Worm (Caenorhabditis elegans): ENCODE measurements around the gene acr-3.

Gene acr-3

DNA sequence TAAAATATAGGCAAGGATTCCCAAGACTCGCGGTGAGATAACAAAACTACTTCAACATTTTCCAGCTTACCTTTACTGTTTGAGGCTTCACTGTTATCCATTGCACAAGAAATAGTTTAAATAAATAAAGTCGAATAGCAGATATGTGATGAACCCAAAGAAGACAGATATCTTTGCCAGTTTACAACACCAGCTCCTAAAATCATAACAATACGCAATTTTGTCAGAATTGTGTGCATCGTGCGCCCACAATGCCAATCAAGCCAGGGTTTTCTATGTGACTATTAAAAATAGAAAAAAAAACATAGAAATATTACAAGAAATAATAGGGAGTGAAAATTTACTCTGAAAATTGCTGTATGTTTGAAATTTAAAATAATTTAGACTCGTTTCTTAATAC is 26.7 kb upstream of the acr-3 start, which contains the start of gene F38B6.8:
Gene F38B6.8 (minus strand): TSS at position 101 of the 400 bp plus-strand sequence.
- TF ChIP-seq drap-1 (GFP tag; optimal IDR thresholded peaks at IDR 0.05) (no peak), hlh-1 (tag; optimal IDR thresholded peaks at IDR 0.05) (no peak), unc-120 (tag; optimal IDR thresholded peaks at IDR 0.05; ENCODE audit: poor library complexity, severe bottlenecking) (no peak), ceh-83 (GFP tag; optimal IDR thresholded peaks at IDR 0.05) (no peak)

ce11 chrX:6687345-6687744 is 22.0 kb upstream of the acr-3 start:
- TF ChIP-seq unc-39 (tag; optimal IDR thresholded peaks at IDR 0.05) (no peak), unc-62 (GFP tag; optimal IDR thresholded peaks at IDR 0.05) (peak; percentile 6), bed-3 (GFP tag; optimal IDR thresholded peaks at IDR 0.05) (no peak), snpc-4 (tag; optimal IDR thresholded peaks at IDR 0.05) (no peak)

- TF ChIP-seq M03D4.4 (tag; optimal IDR thresholded peaks at IDR 0.05) = no peak
- TF ChIP-seq ces-1 (GFP tag; optimal IDR thresholded peaks at IDR 0.05) = peak; percentile 37
Measured at ce11 chrX:6687756-6688155, 21.6 kb upstream of the acr-3 start.

DNA sequence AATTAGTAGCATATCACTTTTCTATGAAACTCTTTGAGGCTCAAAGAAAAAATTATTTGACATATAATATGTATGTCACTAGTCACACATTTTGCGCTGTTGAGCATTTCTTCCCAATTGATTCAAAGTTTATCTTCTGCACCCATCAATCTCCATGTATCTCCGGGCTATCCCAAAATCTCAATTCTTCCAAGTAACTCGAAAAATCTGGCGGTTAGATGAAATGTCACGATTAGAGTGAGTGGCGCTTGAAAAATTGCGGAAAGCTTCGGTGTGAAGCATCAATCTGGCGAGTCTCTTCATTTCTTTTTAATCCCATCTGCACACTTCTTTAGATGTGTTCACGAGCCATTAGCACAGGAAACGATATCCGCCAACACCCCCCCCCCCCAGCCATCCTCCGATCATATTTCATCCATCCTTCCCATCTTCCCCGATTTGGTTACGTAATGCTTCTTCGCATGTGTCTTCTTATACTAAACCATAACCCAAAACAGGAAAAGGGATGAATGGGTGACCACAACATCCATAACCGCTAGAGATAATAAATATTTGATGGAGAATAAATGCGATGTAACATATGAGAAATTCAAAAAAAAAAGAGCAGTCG is 20.3 kb upstream of the acr-3 start:
- TF ChIP-seq ztf-11 (tag; optimal IDR thresholded peaks at IDR 0.05) (no peak), zip-8 (tag; optimal IDR thresholded peaks at IDR 0.05) (peak; percentile 56), mls-2 (tag; optimal IDR thresholded peaks at IDR 0.05) (peak; percentile 34), lin-32 (GFP tag; optimal IDR thresholded peaks at IDR 0.05) (peak; percentile 17)

DNA sequence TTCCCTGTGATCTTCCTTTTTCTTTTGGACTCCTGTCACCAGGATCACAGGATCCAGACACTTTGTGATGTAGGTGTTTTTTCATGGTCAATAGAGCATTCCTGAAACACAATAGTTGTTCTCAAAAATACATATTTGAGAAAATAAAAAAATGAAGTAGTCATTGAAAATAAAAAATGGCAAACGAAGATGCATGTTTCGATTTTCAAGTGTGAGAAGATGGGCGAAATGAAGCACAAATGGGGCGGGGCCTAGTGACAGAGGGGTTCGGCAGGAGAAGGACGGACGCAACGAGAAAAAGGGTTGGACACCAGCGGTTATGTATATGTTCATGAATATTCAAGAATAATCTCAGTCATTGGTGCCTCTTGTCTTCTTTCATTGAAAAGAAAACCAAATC is 19.4 kb upstream of the acr-3 start, which contains the start of gene F38B6.6:
Gene F38B6.6 (minus strand): TSS at position 101 of the 400 bp plus-strand sequence.
- TF ChIP-seq mls-2 (tag; optimal IDR thresholded peaks at IDR 0.05) = no peak
- TF ChIP-seq bed-3 (GFP tag; optimal IDR thresholded peaks at IDR 0.05) = no peak
- no peak for TF ChIP-seq ztf-11 (tag; optimal IDR thresholded peaks at IDR 0.05)
- TF ChIP-seq ceh-43 (GFP tag; optimal IDR thresholded peaks at IDR 0.05) = no peak
- no peak for TF ChIP-seq elt-1 (tag; optimal IDR thresholded peaks at IDR 0.05; ENCODE audit: borderline replicate concordance, insufficient read depth)
- no peak for TF ChIP-seq drap-1 (GFP tag; optimal IDR thresholded peaks at IDR 0.05)
- TF ChIP-seq ceh-83 (GFP tag; optimal IDR thresholded peaks at IDR 0.05) = no peak
- no peak for TF ChIP-seq zip-8 (tag; optimal IDR thresholded peaks at IDR 0.05)
- TF ChIP-seq nhr-28 (tag; optimal IDR thresholded peaks at IDR 0.05) = no peak
- TF ChIP-seq ceh-39 (tag; optimal IDR thresholded peaks at IDR 0.05) = no peak

DNA sequence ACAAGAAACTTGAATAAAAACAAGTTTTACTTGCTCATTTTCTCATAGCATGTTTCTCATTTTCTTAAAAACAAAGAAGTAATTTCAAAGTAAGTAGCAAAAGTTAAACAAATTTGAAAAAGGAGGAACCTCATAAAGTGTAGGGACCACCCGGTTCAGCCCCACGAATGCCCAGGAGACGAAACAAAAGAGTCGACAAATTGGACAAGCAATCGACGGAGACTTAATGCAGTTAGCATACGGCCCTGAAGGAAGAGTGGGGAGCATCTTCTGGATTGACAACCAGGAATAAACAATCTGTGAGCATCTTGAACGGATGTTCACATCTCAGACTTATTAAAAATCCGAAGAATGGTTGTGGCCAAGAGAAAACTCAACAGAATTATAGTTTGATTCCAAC is 17.7 kb upstream of the acr-3 start:
- TF ChIP-seq pha-4 (tag; optimal IDR thresholded peaks at IDR 0.05) (no peak), ces-1 (GFP tag; optimal IDR thresholded peaks at IDR 0.05) (peak; percentile 93)

DNA sequence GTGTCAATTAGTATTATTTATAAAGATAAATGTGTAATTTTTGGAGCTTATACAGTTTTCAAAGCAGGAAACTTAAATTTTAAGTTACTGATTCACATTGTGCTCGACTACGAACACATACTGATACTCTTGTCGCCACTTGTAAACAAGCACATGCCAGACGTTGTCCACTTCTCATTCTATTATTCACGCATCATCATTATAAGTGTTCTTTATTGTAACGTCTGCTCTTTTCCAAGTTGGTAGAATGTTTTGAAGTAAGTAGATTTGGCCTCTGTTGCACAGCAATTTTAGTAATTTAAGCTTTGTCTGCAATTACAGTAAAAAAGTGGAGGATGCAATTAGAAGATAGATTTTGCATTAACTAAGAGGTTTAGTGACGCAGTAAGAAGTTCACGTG is 16.4 kb upstream of the acr-3 start:
- no peak for TF ChIP-seq snpc-4 (tag; optimal IDR thresholded peaks at IDR 0.05)
- TF ChIP-seq lsy-2 (tag; optimal IDR thresholded peaks at IDR 0.05) = no peak
- TF ChIP-seq ces-1 (GFP tag; optimal IDR thresholded peaks at IDR 0.05) = peak; percentile 58

- TF ChIP-seq unc-120 (tag; optimal IDR thresholded peaks at IDR 0.05; ENCODE audit: poor library complexity, severe bottlenecking) (no peak), bed-3 (GFP tag; optimal IDR thresholded peaks at IDR 0.05) (no peak), ztf-11 (tag; optimal IDR thresholded peaks at IDR 0.05) (no peak), zip-8 (tag; optimal IDR thresholded peaks at IDR 0.05) (no peak), cnd-1 (tag; optimal IDR thresholded peaks at IDR 0.05) (no peak), mab-5 (tag; optimal IDR thresholded peaks at IDR 0.05) (no peak), lin-13 (tag; optimal IDR thresholded peaks at IDR 0.05) (no peak), ceh-43 (GFP tag; optimal IDR thresholded peaks at IDR 0.05) (no peak), snpc-4 (tag; optimal IDR thresholded peaks at IDR 0.05) (no peak), sptf-1 (tag; optimal IDR thresholded peaks at IDR 0.05) (no peak), unc-39 (tag; optimal IDR thresholded peaks at IDR 0.05) (no peak), nhr-12 (tag; optimal IDR thresholded peaks at IDR 0.05) (no peak), lin-32 (GFP tag; optimal IDR thresholded peaks at IDR 0.05) (no peak), ham-2 (GFP tag; optimal IDR thresholded peaks at IDR 0.05) (no peak), sem-2 (GFP tag; optimal IDR thresholded peaks at IDR 0.05) (no peak), nhr-76 (tag; optimal IDR thresholded peaks at IDR 0.05) (no peak), tbx-8 (GFP tag; optimal IDR thresholded peaks at IDR 0.05) (no peak), elt-3 (tag; optimal IDR thresholded peaks at IDR 0.05) (no peak)
Measured at ce11 chrX:6693331-6693730, 16.0 kb upstream of the acr-3 start, which contains the start of gene F38B6.3. TSS of gene F38B6.3 (plus strand) at chrX:6693631.
